Fruit fly (Drosophila melanogaster): ENCODE data around the gene ras.

ras gene

dm6 chrX:10744315-10744767, at the start of gene ras (continued):
- TF ChIP-seq Mes4 (GFP tag; optimal IDR thresholded peaks at IDR 0.05), result no peak
- TF ChIP-seq CG4328 (GFP tag; optimal IDR thresholded peaks at IDR 0.05), result no peak
- no peak for TF ChIP-seq Hmx (GFP tag; optimal IDR thresholded peaks at IDR 0.05)
- no peak for TF ChIP-seq NFAT (GFP tag; IDR thresholded peaks at IDR 0.05)
- no peak for TF ChIP-seq Lpt (GFP tag; optimal IDR thresholded peaks at IDR 0.05)
- no peak for TF ChIP-seq CG13123 (GFP tag; optimal IDR thresholded peaks at IDR 0.05)
- TF ChIP-seq caup (GFP tag; optimal IDR thresholded peaks at IDR 0.05; ENCODE audit: severe bottlenecking), result no peak
- no peak for TF ChIP-seq CG31441 (GFP tag; IDR thresholded peaks at IDR 0.05)
- no peak for TF ChIP-seq crc (GFP tag; optimal IDR thresholded peaks at IDR 0.05)
- no peak for TF ChIP-seq CG1832 (GFP tag; optimal IDR thresholded peaks at IDR 0.05)
- no peak for TF ChIP-seq CG11696 (GFP tag; IDR thresholded peaks at IDR 0.05)
- TF ChIP-seq CG13287 (GFP tag; IDR thresholded peaks at IDR 0.05; ENCODE audit: partially characterized antibody), result no peak
- TF ChIP-seq wdn (GFP tag; IDR thresholded peaks at IDR 0.05), result no peak
- no peak for TF ChIP-seq Elba2 (GFP tag; optimal IDR thresholded peaks at IDR 0.05)

- TF ChIP-seq HLH3B (GFP tag; IDR thresholded peaks at IDR 0.05) (0 out of 2 replicates have a peak, but pooled peaks have one; percentile 10), Med (GFP tag) (peak; percentile 62), CG4424 (GFP tag; optimal IDR thresholded peaks at IDR 0.05) (no peak), CG18599 (GFP tag; optimal IDR thresholded peaks at IDR 0.05) (peak; percentile 58), tap (tag; optimal IDR thresholded peaks at IDR 0.05) (no peak), her (GFP tag; optimal IDR thresholded peaks at IDR 0.05) (no peak), toy (GFP tag; IDR thresholded peaks at IDR 0.05) (no peak), cas (GFP tag; IDR thresholded peaks at IDR 0.05) (no peak), kay (GFP tag; optimal IDR thresholded peaks at IDR 0.05) (no peak), CG15011 (GFP tag; optimal IDR thresholded peaks at IDR 0.05) (no peak), Xrp1 (GFP tag; IDR thresholded peaks at IDR 0.05) (peak; percentile 39; the same call in 1 of the 2 replicates), dmrt11E (tag; optimal IDR thresholded peaks at IDR 0.05) (no peak), pb (GFP tag; optimal IDR thresholded peaks at IDR 0.05) (no peak), zfh1 (GFP tag; IDR thresholded peaks at IDR 0.05) (no peak), CG11456 (GFP tag; IDR thresholded peaks at IDR 0.05) (no peak), CG11560 (tag; IDR thresholded peaks at IDR 0.05) (0 out of 3 replicates have a peak, but pooled peaks have one; percentile 28), CG2120 (GFP tag; optimal IDR thresholded peaks at IDR 0.05) (peak; percentile 33), Adf1 (GFP tag; IDR thresholded peaks at IDR 0.05) (no peak), pita (GFP tag; optimal IDR thresholded peaks at IDR 0.05) (no peak), CG6689 (GFP tag; IDR thresholded peaks at IDR 0.05) (0 out of 2 replicates have a peak, but pooled peaks have one; percentile 5), da (GFP tag; optimal IDR thresholded peaks at IDR 0.05) (no peak), hkb (optimal IDR thresholded peaks at IDR 0.05) (no peak), hkb (GFP tag; IDR thresholded peaks at IDR 0.05) (0 out of 2 replicates have a peak, but pooled peaks have one; percentile 7), CG11504 (tag; optimal IDR thresholded peaks at IDR 0.05) (peak; percentile 29), CoRest (tag; optimal IDR thresholded peaks at IDR 0.05) (no peak), Meics (GFP tag; optimal IDR thresholded peaks at IDR 0.05) (peak; percentile 10), Hr51 (GFP tag; optimal IDR thresholded peaks at IDR 0.05) (peak in 1 of 2 experiments; percentile 18), slou (GFP tag; optimal IDR thresholded peaks at IDR 0.05) (no peak), lbe (GFP tag; optimal IDR thresholded peaks at IDR 0.05) (no peak), Ssrp (tag; optimal IDR thresholded peaks at IDR 0.05) (no peak), CG9876 (GFP tag; optimal IDR thresholded peaks at IDR 0.05) (no peak), CG1792 (GFP tag; optimal IDR thresholded peaks at IDR 0.05) (no peak), CG31224 (GFP tag; IDR thresholded peaks at IDR 0.05) (0 out of 2 replicates have a peak, but pooled peaks have one; percentile 19), TFAM (GFP tag; optimal IDR thresholded peaks at IDR 0.05) (no peak), lab (GFP tag; optimal IDR thresholded peaks at IDR 0.05) (peak; percentile 45), dmrt99B (tag; optimal IDR thresholded peaks at IDR 0.05) (peak; percentile 30), Oaz (GFP tag; IDR thresholded peaks at IDR 0.05) (no peak), ci (GFP tag; IDR thresholded peaks at IDR 0.05) (0 out of 3 replicates have a peak, but pooled peaks have one; percentile 21)
These were observed 46.6 kb upstream of the ras start for dm6 chrX:10697731-10698130.

Data from whole organism, embryonic.